Worm (Caenorhabditis elegans) whole organism, L2 larva: Measurements from ENCODE around the gene sre-10.

ENCODE experiments used
- C34F6.9 ChIP-seq: fragments of 150-350 bp; optimal IDR thresholded peaks from 2 replicates; lab custom pipeline; 2014; ENCODE audit warnings: missing biosample characterization, missing genetic modification characterization
- R02D3.7 ChIP-seq: fragments of 150-350 bp; optimal IDR thresholded peaks from 2 replicates; lab custom pipeline; 2014; ENCODE audit warnings: missing biosample characterization, missing genetic modification characterization
- Y55F3AM.14 ChIP-seq: fragments of 200-800 bp; sonication (Bioruptor generic); optimal IDR thresholded peaks from 2 replicates; lab custom pipeline; 2018; ENCODE audit warnings: mild to moderate bottlenecking, missing genetic modification characterization, missing compliant biosample characterization
- aly-2 ChIP-seq: fragments of 150-350 bp; optimal IDR thresholded peaks from 2 replicates; lab custom pipeline; 2014; ENCODE audit warnings: missing biosample characterization, missing genetic modification characterization
- ama-1 ChIP-seq: fragments of 150-350 bp; optimal IDR thresholded peaks from 2 replicates; lab custom pipeline; 2018; ENCODE audit warnings: inconsistent platforms
- blmp-1 ChIP-seq: sonication (generic microtip); optimal IDR thresholded peaks from 2 replicates; lab custom pipeline; 2017; ENCODE audit warnings: missing genetic modification characterization, mild to moderate bottlenecking, missing compliant biosample characterization, antibody characterized with exemption, moderate library complexity; ENCODE audit not compliant: insufficient read depth
- ceh-16 ChIP-seq: fragments of 150-350 bp; optimal IDR thresholded peaks from 2 replicates; lab custom pipeline; 2014; ENCODE audit warnings: missing biosample characterization, missing genetic modification characterization
- ceh-82 ChIP-seq: fragments of 150-350 bp; optimal IDR thresholded peaks from 2 replicates; lab custom pipeline; 2014; ENCODE audit warnings: missing biosample characterization, missing genetic modification characterization
- dmd-4 ChIP-seq: sonication (generic microtip); optimal IDR thresholded peaks from 2 replicates; lab custom pipeline; 2017; ENCODE audit warnings: missing biosample characterization, missing genetic modification characterization
- egl-27 ChIP-seq: sonication (generic microtip); optimal IDR thresholded peaks from 3 replicates; lab custom pipeline; 2017; ENCODE audit warnings: missing biosample characterization, missing genetic modification reagents, missing genetic modification characterization
- elt-1 ChIP-seq: fragments of 150-350 bp; optimal IDR thresholded peaks from 2 replicates; lab custom pipeline; 2014; ENCODE audit warnings: missing biosample characterization, missing genetic modification characterization
- elt-3 ChIP-seq: sonication (generic microtip); optimal IDR thresholded peaks from 2 replicates; lab custom pipeline; 2017; ENCODE audit warnings: missing biosample characterization, missing genetic modification characterization
- gmeb-1 ChIP-seq: fragments of 150-350 bp; optimal IDR thresholded peaks from 2 replicates; lab custom pipeline; 2014; ENCODE audit warnings: missing biosample characterization, missing genetic modification characterization
- lin-11 ChIP-seq: fragments of 150-350 bp; sonication (generic microtip); optimal IDR thresholded peaks from 2 replicates; lab custom pipeline; 2014; ENCODE audit warnings: missing biosample characterization, missing genetic modification characterization, inconsistent platforms, mixed read lengths
- lin-39 ChIP-seq: fragments of 150-350 bp; optimal IDR thresholded peaks from 2 replicates; lab custom pipeline; 2014; ENCODE audit warnings: missing biosample characterization, missing genetic modification reagents, missing genetic modification characterization
- lsy-2 ChIP-seq, 2 experiments: fragments of 150-350 bp in 1 of 2; sonication (generic microtip) in 1 of 2; optimal IDR thresholded peaks; 2 replicates each; lab custom pipeline; 2014 to 2017; ENCODE audit warnings: missing biosample characterization in 2 of 2, missing genetic modification characterization in 2 of 2
- mab-5 ChIP-seq: fragments of 150-350 bp; optimal IDR thresholded peaks from 2 replicates; lab custom pipeline; 2014; ENCODE audit warnings: missing biosample characterization, missing genetic modification characterization
- mbf-1 ChIP-seq: sonication (generic microtip); optimal IDR thresholded peaks from 2 replicates; lab custom pipeline; 2017; ENCODE audit warnings: missing biosample characterization, missing genetic modification characterization
- nhr-10 ChIP-seq: sonication (generic microtip); optimal IDR thresholded peaks from 2 replicates; lab custom pipeline; 2017; ENCODE audit warnings: missing biosample characterization, missing genetic modification characterization
- nhr-11 ChIP-seq: fragments of 150-350 bp; optimal IDR thresholded peaks from 2 replicates; lab custom pipeline; 2014; ENCODE audit warnings: missing biosample characterization, missing genetic modification characterization
- nhr-129 ChIP-seq: fragments of 150-350 bp; optimal IDR thresholded peaks from 2 replicates; lab custom pipeline; 2014; ENCODE audit warnings: missing biosample characterization, missing genetic modification characterization
- nhr-21 ChIP-seq: fragments of 150-350 bp; optimal IDR thresholded peaks from 2 replicates; lab custom pipeline; 2014; ENCODE audit warnings: missing biosample characterization, missing genetic modification characterization
- nhr-23 ChIP-seq: fragments of 150-350 bp; optimal IDR thresholded peaks from 2 replicates; lab custom pipeline; 2014; ENCODE audit warnings: missing biosample characterization, missing genetic modification reagents, missing genetic modification characterization
- nhr-237 ChIP-seq: fragments of 150-350 bp; optimal IDR thresholded peaks from 2 replicates; lab custom pipeline; 2014; ENCODE audit warnings: missing biosample characterization, missing genetic modification characterization
- nhr-25 ChIP-seq: fragments of 150-350 bp; sonication (generic microtip); optimal IDR thresholded peaks from 3 replicates; lab custom pipeline; 2014; ENCODE audit warnings: missing biosample characterization, missing genetic modification characterization
- peb-1 ChIP-seq: fragments of 150-350 bp; optimal IDR thresholded peaks from 2 replicates; lab custom pipeline; 2014; ENCODE audit warnings: missing biosample characterization, missing genetic modification characterization
- sem-4 ChIP-seq: fragments of 150-350 bp; optimal IDR thresholded peaks from 2 replicates; lab custom pipeline; 2014; ENCODE audit warnings: missing biosample characterization, missing genetic modification reagents, missing genetic modification characterization
- sma-3 ChIP-seq: sonication (generic microtip); optimal IDR thresholded peaks from 2 replicates; lab custom pipeline; 2016; ENCODE audit warnings: missing genetic modification reagents, missing genetic modification characterization, missing compliant biosample characterization
- sma-9 ChIP-seq, 2 experiments: fragments of 150-350 bp in 1 of 2; sonication (generic microtip) in 1 of 2; optimal IDR thresholded peaks; 2 replicates each; lab custom pipeline; 2014 to 2016; ENCODE audit warnings: missing genetic modification characterization in 2 of 2, mild to moderate bottlenecking in 1 of 2, missing biosample characterization in 1 of 2, missing compliant biosample characterization in 1 of 2, missing genetic modification reagents in 1 of 2, moderate library complexity in 1 of 2
- unc-39 ChIP-seq: fragments of 150-350 bp; optimal IDR thresholded peaks from 2 replicates; lab custom pipeline; 2014; ENCODE audit warnings: missing biosample characterization, missing genetic modification characterization
- unc-55 ChIP-seq: fragments of 150-350 bp; sonication (generic microtip); optimal IDR thresholded peaks from 3 replicates; lab custom pipeline; 2014; ENCODE audit warnings: missing biosample characterization, missing genetic modification reagents, missing genetic modification characterization
- unc-62 ChIP-seq: fragments of 150-350 bp; optimal IDR thresholded peaks from 2 replicates; lab custom pipeline; 2014; ENCODE audit warnings: missing biosample characterization, missing genetic modification reagents, missing genetic modification characterization
- ztf-1 ChIP-seq: fragments of 200-800 bp; sonication (Bioruptor generic); conservative IDR thresholded peaks from 2 replicates; pipeline ENCODE4 v1.3.6; 2022; ENCODE audit warnings: missing genetic modification characterization, missing compliant biosample characterization
- ztf-4 ChIP-seq: fragments of 150-350 bp; optimal IDR thresholded peaks from 2 replicates; lab custom pipeline; 2014; ENCODE audit warnings: missing biosample characterization, missing genetic modification characterization

sre-10 gene

DNA sequence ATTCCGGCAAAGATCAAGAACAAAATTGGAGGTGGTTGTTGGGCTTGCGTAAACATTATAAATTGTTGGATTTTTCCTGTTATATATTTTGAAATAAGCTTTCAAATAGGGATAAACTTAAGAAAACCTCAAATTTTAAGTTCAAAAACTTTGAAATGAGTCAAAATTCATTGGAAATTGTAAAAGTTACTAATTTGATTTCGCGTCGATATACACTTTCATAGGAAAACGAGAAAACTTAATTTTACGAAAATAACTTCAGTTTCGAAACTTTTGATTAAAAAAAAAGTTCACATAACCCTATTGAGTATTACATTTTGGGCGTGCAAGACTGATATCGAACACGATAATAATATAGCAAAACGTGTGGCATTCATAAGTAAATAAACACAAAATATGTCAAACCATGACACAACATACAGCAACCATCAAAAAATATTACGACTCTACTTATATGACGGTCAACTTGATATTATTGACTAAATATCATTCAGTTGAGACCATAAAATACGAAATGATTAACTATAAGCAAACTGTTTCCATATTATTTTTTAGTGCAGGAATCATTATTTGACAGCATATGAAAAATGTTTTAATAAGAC lies 36.1 kb upstream of the sre-10 start:
- no peak for TF ChIP-seq dmd-4 (tag; lab: Kevin White, UChicago)
- TF ChIP-seq sem-4 (tag; lab: Kevin White, UChicago) = no peak
- no peak for TF ChIP-seq sma-3 (GFP tag; lab: Kevin White, UChicago)
- TF ChIP-seq nhr-237 (tag; lab: Kevin White, UChicago) = no peak
- TF ChIP-seq gmeb-1 (tag; lab: Kevin White, UChicago) = no peak
- TF ChIP-seq lsy-2 (tag; optimal IDR thresholded peaks at IDR 0.05; lab: Kevin White, UChicago) = no peak
- no peak for TF ChIP-seq nhr-23 (tag; lab: Kevin White, UChicago)
- TF ChIP-seq blmp-1 (tag; lab: Kevin White, UChicago) = no peak
- no peak for TF ChIP-seq ama-1 (lab: Kevin White, UChicago)
- TF ChIP-seq Y55F3AM.14 (GFP tag; lab: Kevin White, UChicago) = no peak
- TF ChIP-seq lin-11 = no peak
- no peak for TF ChIP-seq unc-62
- no peak for TF ChIP-seq ztf-4 (tag; lab: Kevin White, UChicago)
- TF ChIP-seq unc-39 = no peak

- TF ChIP-seq nhr-23 (tag; lab: Kevin White, UChicago) (no peak), nhr-129 (tag; lab: Kevin White, UChicago) (no peak), egl-27 (tag; lab: Kevin White, UChicago) (no peak), lsy-2 (tag; optimal IDR thresholded peaks at IDR 0.05; lab: Kevin White, UChicago) (no peak), ztf-1 (GFP tag; lab: Robert Waterston, UW) (no peak), ceh-16 (tag; lab: Kevin White, UChicago) (no peak)
These were observed 35.5 kb upstream of the sre-10 start for ce11 chrV:7096811-7097210.

DNA sequence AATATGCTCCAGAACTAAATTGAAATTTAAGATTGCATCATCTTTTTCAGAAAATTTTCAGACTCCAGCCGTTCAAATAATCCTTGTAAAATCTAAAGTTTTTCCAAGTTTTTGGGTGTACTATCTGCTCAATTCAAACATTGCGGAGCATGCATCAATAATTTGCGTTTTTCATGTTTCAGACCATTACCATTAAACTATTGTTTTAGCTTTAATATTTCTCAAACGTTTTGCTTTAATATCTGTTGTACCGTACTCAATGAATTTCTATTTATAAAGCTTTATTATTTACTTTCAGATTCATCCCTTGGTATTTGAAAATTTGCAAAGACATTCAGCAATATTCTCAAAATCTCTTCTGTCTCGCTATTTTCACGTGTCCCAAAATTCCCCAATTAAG lies 29.1 kb upstream of the sre-10 start, which contains the start of gene odr-2:
Gene odr-2 (plus strand): TSS at position 301 of the 400 bp plus-strand sequence.
- TF ChIP-seq mbf-1 (tag; lab: Kevin White, UChicago) (no peak), sma-3 (GFP tag; lab: Kevin White, UChicago) (no peak), R02D3.7 (tag; lab: Kevin White, UChicago) (no peak), lin-39 (tag; lab: Kevin White, UChicago) (no peak), ceh-82 (tag; lab: Kevin White, UChicago) (no peak), Y55F3AM.14 (GFP tag; lab: Kevin White, UChicago) (no peak), elt-1 (tag; lab: Kevin White, UChicago) (no peak), ama-1 (lab: Kevin White, UChicago) (no peak), peb-1 (tag; lab: Kevin White, UChicago) (no peak), unc-62 (no peak), nhr-237 (tag; lab: Kevin White, UChicago) (no peak), blmp-1 (tag; lab: Kevin White, UChicago) (no peak), ceh-16 (tag; lab: Kevin White, UChicago) (no peak), lsy-2 (tag; optimal IDR thresholded peaks at IDR 0.05; lab: Kevin White, UChicago) (no peak), gmeb-1 (tag; lab: Kevin White, UChicago) (no peak), aly-2 (tag; lab: Kevin White, UChicago) (no peak), sem-4 (tag; lab: Kevin White, UChicago) (no peak), ztf-1 (GFP tag; lab: Robert Waterston, UW) (no peak), elt-3 (tag; lab: Kevin White, UChicago) (no peak)

DNA sequence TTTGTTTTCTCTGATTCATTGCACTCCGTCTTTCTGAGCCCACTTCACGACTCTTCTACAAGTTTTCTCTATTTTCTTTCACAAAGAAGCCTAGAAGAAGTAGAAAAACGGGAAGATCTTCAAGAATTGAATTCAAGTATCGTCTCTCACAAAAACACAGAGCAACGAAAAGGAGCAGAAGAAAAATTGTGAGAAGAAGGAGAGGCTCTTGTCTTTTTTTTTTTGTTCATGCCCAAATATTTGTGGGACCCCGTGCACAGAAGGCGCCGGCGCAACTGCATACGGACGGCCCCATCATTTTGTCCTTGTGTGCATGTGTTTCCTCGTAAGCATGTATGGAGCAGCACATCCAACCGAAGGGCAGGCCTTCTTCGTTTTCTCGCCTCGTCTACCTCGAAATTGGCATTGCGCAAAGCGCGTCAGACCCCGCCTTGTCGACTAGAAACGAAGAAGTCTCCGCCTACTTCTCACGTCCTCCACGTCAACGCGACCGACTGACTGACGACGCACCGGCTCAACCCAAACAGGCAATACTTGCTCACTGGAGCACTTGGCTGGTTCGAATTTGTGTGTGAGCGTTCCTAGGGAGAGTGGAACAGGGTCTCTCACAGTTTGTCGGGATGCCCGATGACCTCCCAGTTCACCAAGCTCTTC lies 25.7 kb upstream of the sre-10 start:
- TF ChIP-seq Y55F3AM.14 (GFP tag; lab: Kevin White, UChicago) = no peak
- no peak for TF ChIP-seq dmd-4 (tag; lab: Kevin White, UChicago)
- no peak for TF ChIP-seq sma-9 (GFP tag; optimal IDR thresholded peaks at IDR 0.05; lab: Kevin White, UChicago)
- TF ChIP-seq sma-9 (tag; optimal IDR thresholded peaks at IDR 0.05; lab: Kevin White, UChicago) = no peak
- TF ChIP-seq nhr-11 = no peak
- no peak for TF ChIP-seq nhr-10
- TF ChIP-seq blmp-1 (tag; lab: Kevin White, UChicago) = no peak
- no peak for TF ChIP-seq C34F6.9

DNA sequence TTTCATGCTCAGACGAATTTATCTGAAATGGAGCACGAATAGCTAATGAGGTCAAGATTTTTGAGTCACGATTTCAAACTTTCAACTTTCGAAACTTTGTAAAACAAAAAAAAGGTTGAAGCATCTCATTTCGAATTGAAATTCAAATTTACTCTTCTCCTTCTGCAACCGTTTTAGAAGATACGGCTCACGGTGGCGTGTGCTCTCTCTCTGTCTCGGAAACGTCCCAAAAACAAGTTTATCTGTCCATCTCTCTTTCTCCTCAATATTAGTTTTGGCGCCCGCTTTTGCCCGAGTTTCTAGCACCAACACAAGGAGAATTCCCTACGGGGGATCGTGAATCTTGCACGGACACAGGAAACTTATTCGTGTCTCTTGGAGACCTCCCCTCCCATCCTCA lies 22.0 kb upstream of the sre-10 start:
- TF ChIP-seq sma-3 (GFP tag; lab: Kevin White, UChicago) (no peak), lin-11 (no peak), mab-5 (no peak), ceh-82 (tag; lab: Kevin White, UChicago) (no peak), nhr-21 (tag; lab: Kevin White, UChicago) (no peak), lsy-2 (tag; optimal IDR thresholded peaks at IDR 0.05; lab: Kevin White, UChicago) (no peak), lin-39 (tag; lab: Kevin White, UChicago) (no peak), nhr-25 (no peak), dmd-4 (tag; lab: Kevin White, UChicago) (no peak), unc-55 (GFP tag; lab: Kevin White, UChicago) (no peak), ceh-16 (tag; lab: Kevin White, UChicago) (no peak), peb-1 (tag; lab: Kevin White, UChicago) (no peak), elt-3 (tag; lab: Kevin White, UChicago) (no peak)
